Worm (Caenorhabditis elegans) whole organism, L3 larva: ENCODE measurements around the gene Y47D7A.6.

Experiments used
- ama-1 ChIP-seq: fragments of 150-350 bp; optimal IDR thresholded peaks from 2 replicates; lab custom pipeline; 2018
- pha-4 ChIP-seq: fragments of 150-350 bp; optimal IDR thresholded peaks from 2 replicates; lab custom pipeline; 2014; ENCODE audit warnings: missing biosample characterization, missing genetic modification reagents, missing genetic modification characterization

- TF ChIP-seq pha-4 (tag; lab: Kevin White, UChicago) (no peak), ama-1 (no peak)
These were observed 17.5 kb upstream of the Y47D7A.6 start, which contains the start of gene Y47D7A.13 for ce11 chrV:4435411-4435981.
